Fruit fly (Drosophila melanogaster): ENCODE results near the gene Moe.

- TF ChIP-seq CG15710 (tag; optimal IDR thresholded peaks at IDR 0.05) (no peak), CG13204 (GFP tag; optimal IDR thresholded peaks at IDR 0.05) (no peak), Ets98B (GFP tag; IDR thresholded peaks at IDR 0.05) (no peak), CG9948 (tag; optimal IDR thresholded peaks at IDR 0.05) (no peak), EcR (GFP tag; optimal IDR thresholded peaks at IDR 0.05) (no peak), rn (GFP tag; IDR thresholded peaks at IDR 0.05) (no peak), Pif1B (GFP tag; optimal IDR thresholded peaks at IDR 0.05) (no peak), CG8301 (tag; optimal IDR thresholded peaks at IDR 0.05) (no peak), CG8159 (tag; optimal IDR thresholded peaks at IDR 0.05) (no peak), CG32121 (GFP tag; IDR thresholded peaks at IDR 0.05) (no peak), CG17806 (tag; optimal IDR thresholded peaks at IDR 0.05) (no peak), D1 (tag; optimal IDR thresholded peaks at IDR 0.05) (no peak), CG4496 (GFP tag; IDR thresholded peaks at IDR 0.05) (no peak), CG14655 (GFP tag; optimal IDR thresholded peaks at IDR 0.05) (no peak)
Observed at dm6 chrX:8829396-8829795, 68.7 kb downstream of the Moe start.
